Fruit fly (Drosophila melanogaster) Kc167 (cell line): ENCODE results near the gene Vajk2.

Experiments used
- Myc ChIP-seq: fragments of >200 bp; optimal IDR thresholded peaks from 2 replicates; lab custom pipeline; 2017; ENCODE audit warnings: missing external identifiers
- Sin3A ChIP-seq: fragments of >200 bp; optimal IDR thresholded peaks from 2 replicates; lab custom pipeline; 2018; ENCODE audit warnings: missing external identifiers
- h ChIP-seq: fragments of >200 bp; optimal IDR thresholded peaks from 3 replicates; lab custom pipeline; 2018; ENCODE audit warnings: missing external identifiers
- insv ChIP-seq: fragments of >200 bp; optimal IDR thresholded peaks from 3 replicates; lab custom pipeline; 2018; ENCODE audit warnings: missing external identifiers
- psq ChIP-seq: fragments of >200 bp; optimal IDR thresholded peaks from 2 replicates; lab custom pipeline; 2017; ENCODE audit warnings: missing external identifiers
- ttk ChIP-seq: sonication (Bioruptor generic); optimal IDR thresholded peaks from 2 replicates; lab custom pipeline; 2017; ENCODE audit warnings: missing external identifiers

Gene Vajk2

DNA sequence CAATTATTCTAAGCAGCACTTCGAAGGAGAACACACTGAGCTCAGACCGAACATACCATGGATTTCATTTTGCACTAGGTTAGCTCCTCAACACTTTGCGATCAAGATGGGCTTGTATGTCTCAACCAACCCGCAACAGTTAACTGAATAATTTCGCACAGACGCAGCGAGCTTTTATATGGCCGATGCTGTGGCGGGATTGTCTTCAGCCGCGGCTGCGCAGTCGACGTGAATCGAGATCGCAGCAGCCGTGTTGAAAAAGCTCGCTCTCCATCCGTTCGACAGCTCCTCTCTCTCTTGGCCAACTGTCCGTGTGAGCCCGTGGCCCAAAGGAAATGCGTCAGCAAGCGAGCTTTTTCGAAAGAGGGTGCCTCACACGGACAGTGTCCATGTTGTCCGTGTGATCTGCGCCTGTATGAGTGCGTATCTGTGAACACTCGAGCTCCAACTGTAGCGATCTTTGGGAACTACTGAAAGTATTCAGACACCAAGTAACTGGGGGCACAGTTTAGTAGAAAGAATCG lies at the start of gene Vajk2:
Vajk2 (minus strand) TSS at position 151 of the 524 bp plus-strand sequence.
- no peak for TF ChIP-seq Sin3A
- TF ChIP-seq h (lab: Kevin White, UChicago): no peak
- no peak for TF ChIP-seq psq
- no peak for TF ChIP-seq insv (lab: Kevin White, UChicago)
- TF ChIP-seq ttk (lab: Kevin White, UChicago): no peak
- no peak for TF ChIP-seq Myc (lab: Kevin White, UChicago)

dm6 chr2L:13979826-13980225 lies 45.3 kb upstream of the Vajk2 start, which contains the start of gene NimC2:
Gene NimC2 (plus strand): TSS chr2L:13980126.
- TF ChIP-seq ttk (lab: Kevin White, UChicago) (no peak), Myc (lab: Kevin White, UChicago) (no peak), h (lab: Kevin White, UChicago) (no peak), psq (no peak), Sin3A (no peak), insv (lab: Kevin White, UChicago) (no peak)

- TF ChIP-seq Myc (lab: Kevin White, UChicago) (no peak), psq (no peak), Sin3A (no peak), insv (lab: Kevin White, UChicago) (no peak), h (lab: Kevin White, UChicago) (no peak), ttk (lab: Kevin White, UChicago) (no peak)
Measured at dm6 chr2L:13977073-13977472, 42.6 kb upstream of the Vajk2 start, which contains the start of gene Cyp28a5. Gene Cyp28a5 (plus strand): TSS chr2L:13977302.

DNA sequence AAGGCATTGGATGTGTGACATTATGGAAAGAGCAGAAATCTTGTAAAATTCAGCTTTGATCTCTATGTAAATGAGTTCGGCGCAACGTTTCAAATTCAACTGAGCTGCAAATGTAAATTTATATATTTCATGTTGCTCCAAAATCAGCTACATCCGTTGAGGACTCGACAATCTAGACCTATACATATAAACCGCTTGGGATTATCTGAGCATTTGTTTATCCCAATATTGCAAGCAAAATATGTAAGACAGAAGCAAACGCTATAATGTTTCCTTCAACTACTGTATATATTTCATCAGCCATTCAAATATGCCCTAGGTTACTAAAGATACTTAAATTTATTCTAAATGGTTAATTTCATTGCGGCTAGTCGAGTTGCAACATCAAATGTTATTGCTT lies 42.2 kb upstream of the Vajk2 start, which contains the start of gene NimC1:
NimC1 (minus strand) TSS at position 101 of the 400 bp plus-strand sequence.
- no peak for TF ChIP-seq h (lab: Kevin White, UChicago)

DNA sequence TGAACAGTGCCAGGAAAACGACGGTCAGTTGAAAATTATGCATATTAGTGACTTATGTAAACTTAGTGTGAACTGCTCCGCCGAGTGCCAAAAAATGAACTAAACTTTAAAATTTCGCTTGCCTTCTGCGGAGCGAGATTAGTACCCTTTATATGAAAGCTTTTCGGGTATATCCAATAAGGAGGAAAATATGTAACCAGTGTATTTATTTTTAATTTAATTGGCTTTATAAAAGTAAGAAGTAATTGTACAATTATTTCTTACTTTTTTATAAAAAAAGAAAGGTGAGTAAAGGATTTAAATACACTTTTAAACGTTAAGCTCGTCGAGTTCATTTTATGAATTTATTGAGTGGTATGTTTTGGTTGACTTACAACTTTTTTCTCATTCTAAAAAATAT lies 38.4 kb upstream of the Vajk2 start, which contains the start of gene He:
He (minus strand) TSS at position 101 of the 400 bp plus-strand sequence.
- TF ChIP-seq Sin3A: no peak
- TF ChIP-seq h (lab: Kevin White, UChicago): no peak
- TF ChIP-seq Myc (lab: Kevin White, UChicago): no peak
- no peak for TF ChIP-seq psq

dm6 chr2L:13969876-13970275 lies 35.4 kb upstream of the Vajk2 start, which contains the start of the genes NimB4 and NimB5:
Gene NimB4 (minus strand): TSS chr2L:13969976.
Gene NimB5 (plus strand): TSS chr2L:13970177.
- TF ChIP-seq Sin3A (no peak), insv (lab: Kevin White, UChicago) (no peak), psq (no peak), ttk (lab: Kevin White, UChicago) (no peak), Myc (lab: Kevin White, UChicago) (no peak), h (lab: Kevin White, UChicago) (no peak)

dm6 chr2L:13967846-13968350 lies 33.4 kb upstream of the Vajk2 start, which contains the start of gene NimB3:
Gene NimB3 (minus strand): TSS chr2L:13967985.
- TF ChIP-seq insv (lab: Kevin White, UChicago) (no peak), psq (no peak)

- no peak for TF ChIP-seq ttk (lab: Kevin White, UChicago)
- no peak for TF ChIP-seq insv (lab: Kevin White, UChicago)
- no peak for TF ChIP-seq Myc (lab: Kevin White, UChicago)
Measured at dm6 chr2L:13966732-13967316, 32.3 kb upstream of the Vajk2 start, which contains the start of gene NimB2. Gene NimB2 (minus strand): TSS chr2L:13967018.

- no peak for TF ChIP-seq ttk (lab: Kevin White, UChicago)
- no peak for TF ChIP-seq Sin3A
- TF ChIP-seq psq: no peak
- TF ChIP-seq h (lab: Kevin White, UChicago): no peak
- TF ChIP-seq insv (lab: Kevin White, UChicago): no peak
- TF ChIP-seq Myc (lab: Kevin White, UChicago): no peak
Measured at dm6 chr2L:13963467-13964122, 29.1 kb upstream of the Vajk2 start, which contains the start of gene NimB1. Gene NimB1 (plus strand): TSS chr2L:13963507.

DNA sequence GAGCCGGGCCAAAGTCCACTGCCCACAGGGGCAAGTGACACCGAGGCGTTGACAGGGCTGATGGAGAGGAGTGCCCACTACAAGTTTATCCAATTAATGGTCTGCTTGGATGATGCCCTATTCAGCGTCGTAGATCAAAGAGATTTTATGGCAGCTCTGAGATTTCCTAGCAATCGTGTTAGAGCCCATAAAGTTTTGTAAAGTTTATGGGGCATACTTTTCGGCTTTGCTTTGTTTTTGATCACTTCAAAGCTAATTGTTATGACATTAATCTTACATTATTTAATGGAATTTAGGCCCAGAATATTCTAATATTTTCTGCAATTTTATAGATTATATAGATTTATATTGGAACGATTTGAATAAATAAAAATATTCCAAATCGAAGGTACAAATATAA lies 25.9 kb upstream of the Vajk2 start:
- TF ChIP-seq ttk (lab: Kevin White, UChicago) (no peak), insv (lab: Kevin White, UChicago) (no peak), Sin3A (no peak), h (lab: Kevin White, UChicago) (no peak), psq (no peak), Myc (lab: Kevin White, UChicago) (no peak)

DNA sequence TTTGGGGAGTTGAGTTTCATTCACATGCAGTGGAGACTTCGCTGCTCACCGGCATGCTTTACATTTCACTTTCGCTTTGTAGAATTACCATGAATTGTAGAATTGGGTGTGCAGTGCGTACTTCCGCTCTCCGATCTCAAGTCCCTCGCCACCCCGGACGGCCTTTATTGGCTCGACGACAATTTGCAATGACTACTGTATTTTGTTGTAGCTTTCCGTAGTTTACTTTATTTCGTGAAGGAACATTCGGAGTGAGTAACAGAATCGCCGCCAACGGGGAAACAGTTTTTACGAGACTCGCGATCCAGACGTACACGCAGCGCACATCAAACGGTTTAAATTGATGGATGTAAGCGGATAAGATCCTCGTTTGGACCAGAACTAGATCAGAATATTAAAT lies 22.7 kb upstream of the Vajk2 start, which contains the start of gene NimA:
NimA (plus strand) TSS at position 301 of the 400 bp plus-strand sequence.
- TF ChIP-seq Myc (lab: Kevin White, UChicago) (no peak), insv (lab: Kevin White, UChicago) (no peak), Sin3A (no peak), psq (no peak), ttk (lab: Kevin White, UChicago) (no peak), h (lab: Kevin White, UChicago) (no peak)

dm6 chr2L:13955775-13956174 lies 21.3 kb upstream of the Vajk2 start:
- TF ChIP-seq Sin3A (no peak), ttk (lab: Kevin White, UChicago) (no peak), Myc (lab: Kevin White, UChicago) (no peak), insv (lab: Kevin White, UChicago) (no peak), psq (no peak), h (lab: Kevin White, UChicago) (no peak)
